Worm (Caenorhabditis elegans): ENCODE measurements around the gene math-15.

- TF ChIP-seq dve-1 (tag; optimal IDR thresholded peaks at IDR 0.05; ENCODE audit: insufficient read depth) = no peak
- no peak for TF ChIP-seq dpl-1 (GFP tag; optimal IDR thresholded peaks at IDR 0.05)
- no peak for TF ChIP-seq sdz-12 (GFP tag; optimal IDR thresholded peaks at IDR 0.05)
- no peak for TF ChIP-seq snpc-4 (tag; optimal IDR thresholded peaks at IDR 0.05)
- TF ChIP-seq unc-130 (GFP tag; optimal IDR thresholded peaks at IDR 0.05) = no peak
- no peak for TF ChIP-seq nhr-102 (tag; optimal IDR thresholded peaks at IDR 0.05)
- no peak for TF ChIP-seq lin-1 (GFP tag; IDR thresholded peaks at IDR 0.05)
- TF ChIP-seq daf-19 (GFP tag; conservative IDR thresholded peaks at IDR 0.05) = no peak
- no peak for TF ChIP-seq ztf-11 (tag; optimal IDR thresholded peaks at IDR 0.05)
- TF ChIP-seq lin-13 (GFP tag; optimal IDR thresholded peaks at IDR 0.05) = no peak
- TF ChIP-seq mes-2 (tag; optimal IDR thresholded peaks at IDR 0.05; ENCODE audit: poor library complexity, severe bottlenecking) = no peak
- no peak for TF ChIP-seq nhr-28 (tag; optimal IDR thresholded peaks at IDR 0.05)
- no peak for TF ChIP-seq jun-1 (tag; optimal IDR thresholded peaks at IDR 0.05)
- TF ChIP-seq unc-62 (GFP tag; optimal IDR thresholded peaks at IDR 0.05 in 1 of 2) = no peak
- TF ChIP-seq unc-62 (tag; optimal IDR thresholded peaks at IDR 0.05) = no peak
Observed at ce11 chrII:1912741-1913140, 46.6 kb downstream of the math-15 start, which contains the start of gene math-31.
